Worm (Caenorhabditis elegans) whole organism, L3 larva: ENCODE results near the gene CC8.2.

ENCODE experiments used
- ama-1 ChIP-seq: fragments of 150-350 bp; optimal IDR thresholded peaks from 2 replicates; lab custom pipeline; 2018
- elt-1 ChIP-seq: fragments of 150-350 bp; optimal IDR thresholded peaks from 2 replicates; lab custom pipeline; 2014; ENCODE audit warnings: missing biosample characterization, missing genetic modification characterization
- elt-2 ChIP-seq: sonication (generic microtip); optimal IDR thresholded peaks from 2 replicates; lab custom pipeline; 2016; ENCODE audit warnings: missing genetic modification reagents, mild to moderate bottlenecking, missing genetic modification characterization, missing compliant biosample characterization
- elt-3 ChIP-seq, 3 experiments: fragments of 150-350 bp in 1 of 3; sonication (generic microtip) in 2 of 3; optimal IDR thresholded peaks; 2 replicates in 2 of 3; 4 replicates in 1 of 3; lab custom pipeline; 2014 to 2017; ENCODE audit warnings: missing biosample characterization in 3 of 3, missing genetic modification characterization in 3 of 3
- fkh-10 ChIP-seq: sonication (generic microtip); optimal IDR thresholded peaks from 2 replicates; lab custom pipeline; 2017; ENCODE audit warnings: missing biosample characterization, missing genetic modification reagents, missing genetic modification characterization
- fos-1 ChIP-seq: fragments of 150-350 bp; optimal IDR thresholded peaks from 2 replicates; lab custom pipeline; 2014; ENCODE audit warnings: missing biosample characterization, missing genetic modification characterization
- lsy-12 ChIP-seq: sonication (generic microtip); optimal IDR thresholded peaks from 2 replicates; lab custom pipeline; 2016; ENCODE audit warnings: mild to moderate bottlenecking, missing genetic modification characterization, missing compliant biosample characterization
- mdl-1 ChIP-seq: fragments of 150-350 bp; optimal IDR thresholded peaks from 2 replicates; lab custom pipeline; 2014; ENCODE audit warnings: missing biosample characterization, missing genetic modification characterization
- nhr-23 ChIP-seq: fragments of 150-350 bp; optimal IDR thresholded peaks from 2 replicates; lab custom pipeline; 2014; ENCODE audit warnings: missing biosample characterization, missing genetic modification reagents, missing genetic modification characterization
- snpc-4 ChIP-seq: fragments of 150-350 bp; optimal IDR thresholded peaks from 2 replicates; lab custom pipeline; 2014; ENCODE audit warnings: missing biosample characterization, missing genetic modification characterization

DNA sequence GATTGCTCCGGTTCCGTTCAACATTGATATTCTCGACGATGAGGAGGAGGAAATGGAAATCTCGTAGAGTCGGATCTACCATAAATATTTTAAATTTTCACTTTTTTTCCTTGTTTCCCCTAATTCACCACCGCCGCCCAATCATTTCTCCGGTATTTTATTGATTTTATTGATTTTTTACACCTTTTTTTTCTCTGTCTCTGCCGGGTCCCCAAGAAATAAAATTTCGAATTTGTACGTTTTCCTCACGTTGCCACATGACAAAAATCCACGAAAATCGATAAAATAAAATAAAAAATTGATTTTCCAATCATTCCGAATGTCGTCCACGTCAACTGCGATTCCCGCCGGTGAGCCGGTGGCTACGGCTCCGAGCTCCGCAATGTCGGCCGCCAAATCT lies 49.7 kb upstream of the CC8.2 start, which contains the start of gene Y37E11AL.2:
- TF ChIP-seq elt-1 (tag; lab: Kevin White, UChicago) = no peak
- TF ChIP-seq snpc-4 (tag; lab: Kevin White, UChicago) = no peak
- TF ChIP-seq elt-3 (tag; optimal IDR thresholded peaks at IDR 0.05; lab: Kevin White, UChicago) = no peak
- TF ChIP-seq nhr-23 (tag; lab: Kevin White, UChicago) = no peak
- TF ChIP-seq fos-1 (tag; lab: Kevin White, UChicago) = no peak
- no peak for TF ChIP-seq ama-1
- no peak for TF ChIP-seq fkh-10
- no peak for TF ChIP-seq lsy-12 (tag; lab: Kevin White, UChicago)
- TF ChIP-seq mdl-1 (tag; lab: Kevin White, UChicago) = no peak
- TF ChIP-seq elt-2 = no peak
